Fruit fly (Drosophila melanogaster) whole organism, adult: Measurements from ENCODE around the gene Lcp65Aa.
"Not testable (repeated sequence)": the region's sequence is repeated elsewhere in the genome, so short reads cannot be mapped to it uniquely, and the experiment has no call there.

Experiments used
- CG12768 ChIP-seq: fragments of 200-800 bp; sonication (Bioruptor generic); optimal IDR thresholded peaks from 2 replicates; lab custom pipeline; 2017; ENCODE audit warnings: missing biosample characterization, missing genetic modification characterization, mild to moderate bottlenecking, moderate library complexity, missing genetic modification reagents
- CG14711 ChIP-seq: fragments of 200-800 bp; sonication (Bioruptor generic); optimal IDR thresholded peaks from 2 replicates; lab custom pipeline; 2018; ENCODE audit warnings: missing biosample characterization, mild to moderate bottlenecking, missing genetic modification characterization, moderate library complexity
- CG1620 ChIP-seq: fragments of 200-800 bp; sonication (Bioruptor generic); optimal IDR thresholded peaks from 2 replicates; lab custom pipeline; 2016; ENCODE audit warnings: missing biosample characterization, missing genetic modification characterization
- CG33017 ChIP-seq: fragments of 200-800 bp; sonication (Bioruptor generic); optimal IDR thresholded peaks from 2 replicates; lab custom pipeline; 2018; ENCODE audit warnings: missing biosample characterization, mild to moderate bottlenecking, missing genetic modification characterization, moderate library complexity
- Crg-1 ChIP-seq: fragments of 200-800 bp; sonication (Bioruptor generic); optimal IDR thresholded peaks from 2 replicates; lab custom pipeline; 2016; ENCODE audit warnings: missing biosample characterization, missing genetic modification characterization
- Hr96 ChIP-seq: fragments of 200-800 bp; sonication (Bioruptor generic); optimal IDR thresholded peaks from 2 replicates; lab custom pipeline; 2016; ENCODE audit warnings: missing biosample characterization, missing genetic modification characterization
- Mnt ChIP-seq: fragments of 200-800 bp; sonication (Bioruptor generic); optimal IDR thresholded peaks from 2 replicates; lab custom pipeline; 2016; ENCODE audit warnings: missing biosample characterization, mild to moderate bottlenecking, missing genetic modification characterization
- cic ChIP-seq: fragments of 200-800 bp; sonication (Bioruptor generic); optimal IDR thresholded peaks from 2 replicates; lab custom pipeline; 2017; ENCODE audit warnings: missing biosample characterization, mild to moderate bottlenecking, missing genetic modification characterization, moderate library complexity
- kay ChIP-seq: fragments of 200-800 bp; sonication (Bioruptor generic); peaks from one replicate; lab custom pipeline; 2016; ENCODE audit warnings: missing biosample characterization, missing genetic modification characterization, borderline replicate concordance
- tj ChIP-seq: fragments of 200-800 bp; sonication (Bioruptor generic); optimal IDR thresholded peaks from 3 replicates; lab custom pipeline; 2017; ENCODE audit warnings: missing biosample characterization, mild to moderate bottlenecking, missing genetic modification characterization, moderate library complexity

DNA sequence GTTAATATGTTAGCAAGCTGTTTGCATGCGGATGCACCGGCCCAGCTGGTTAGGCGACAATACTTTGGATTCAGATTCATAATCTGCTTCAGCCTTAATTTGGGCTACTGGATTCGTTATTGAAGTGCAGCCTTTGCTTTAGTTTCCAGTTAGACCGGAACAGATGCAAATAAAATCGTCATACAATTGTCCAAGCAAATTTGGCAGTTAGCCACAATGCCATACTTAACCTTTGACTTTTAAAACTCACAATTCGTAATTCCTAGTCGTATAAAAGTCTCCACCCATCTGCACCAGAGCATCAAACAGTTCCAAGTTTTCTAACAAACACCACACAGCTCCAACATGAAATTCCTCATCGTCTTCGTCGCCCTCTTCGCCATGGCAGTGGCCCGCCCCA is 1.9 kb upstream of the Lcp65Aa start, which contains the start of gene Lcp65Ab1:
- not testable (repeated sequence) for TF ChIP-seq Mnt (GFP tag; lab: Kevin White, UChicago); CG12768 (GFP tag; lab: Kevin White, UChicago); Hr96 (GFP tag; lab: Kevin White, UChicago); tj; CG1620 (GFP tag; lab: Kevin White, UChicago); cic; CG33017 (tag; lab: Kevin White, UChicago); kay (GFP tag; lab: Kevin White, UChicago); Crg-1 (GFP tag; lab: Kevin White, UChicago); CG14711 (tag; lab: Kevin White, UChicago)
